Worm (Caenorhabditis elegans): ENCODE measurements around the gene gly-3.

The gly-3 gene

ce11 chrIII:7940819-7941218, 23.3 kb upstream of the gly-3 start, which contains the start of gene C29E4.12:
TSS of gene C29E4.12 (plus strand) at chrIII:7941151.
- TF ChIP-seq him-1 (tag; optimal IDR thresholded peaks at IDR 0.05) (no peak), dao-5 (tag; optimal IDR thresholded peaks at IDR 0.05) (no peak), W03F9.2 (tag; optimal IDR thresholded peaks at IDR 0.05) (no peak)

- no peak for TF ChIP-seq dao-5 (tag; optimal IDR thresholded peaks at IDR 0.05)
- no peak for TF ChIP-seq W03F9.2 (tag; optimal IDR thresholded peaks at IDR 0.05)
- no peak for TF ChIP-seq him-1 (tag; optimal IDR thresholded peaks at IDR 0.05)
These were observed 20.0 kb upstream of the gly-3 start, which contains the start of gene C29E4.10 for ce11 chrIII:7937548-7937947. TSS of gene C29E4.10 (plus strand) at chrIII:7937848.

- TF ChIP-seq W03F9.2 (tag; optimal IDR thresholded peaks at IDR 0.05) (no peak), dao-5 (tag; optimal IDR thresholded peaks at IDR 0.05) (no peak), him-1 (tag; optimal IDR thresholded peaks at IDR 0.05) (no peak)
These were observed 15.7 kb upstream of the gly-3 start, which contains the start of gene ran-2 for ce11 chrIII:7933235-7933634. TSS of gene ran-2 (plus strand) at chrIII:7933535.

ce11 chrIII:7928549-7929129, 11.1 kb upstream of the gly-3 start, which contains the start of the genes C29E4.13 and npp-15:
TSS of gene C29E4.13 (minus strand) at chrIII:7928717.
TSS of gene npp-15 (plus strand) at chrIII:7929043.
- TF ChIP-seq him-1 (tag; optimal IDR thresholded peaks at IDR 0.05) = no peak
- TF ChIP-seq W03F9.2 (tag; optimal IDR thresholded peaks at IDR 0.05) = peak; percentile 53

- TF ChIP-seq W03F9.2 (tag; optimal IDR thresholded peaks at IDR 0.05) (no peak), him-1 (tag; optimal IDR thresholded peaks at IDR 0.05) (no peak), dao-5 (tag; optimal IDR thresholded peaks at IDR 0.05) (no peak)
These were observed 8.4 kb upstream of the gly-3 start for ce11 chrIII:7925968-7926367.

ce11 chrIII:7924821-7925220, 7.3 kb upstream of the gly-3 start, which contains the start of gene tag-250:
TSS of gene tag-250 (minus strand) at chrIII:7924921.
- TF ChIP-seq him-1 (tag; optimal IDR thresholded peaks at IDR 0.05) = no peak
- no peak for TF ChIP-seq W03F9.2 (tag; optimal IDR thresholded peaks at IDR 0.05)
- no peak for TF ChIP-seq dao-5 (tag; optimal IDR thresholded peaks at IDR 0.05)

ce11 chrIII:7922207-7922606, 4.6 kb upstream of the gly-3 start, which contains the start of gene C29E4.17:
TSS of gene C29E4.17 (plus strand) at chrIII:7922507.
- no peak for TF ChIP-seq dao-5 (tag; optimal IDR thresholded peaks at IDR 0.05)
- TF ChIP-seq him-1 (tag; optimal IDR thresholded peaks at IDR 0.05) = no peak
- no peak for TF ChIP-seq W03F9.2 (tag; optimal IDR thresholded peaks at IDR 0.05)

- TF ChIP-seq him-1 (tag; optimal IDR thresholded peaks at IDR 0.05) (no peak), W03F9.2 (tag; optimal IDR thresholded peaks at IDR 0.05) (no peak), dao-5 (tag; optimal IDR thresholded peaks at IDR 0.05) (no peak)
These were observed 2.3 kb upstream of the gly-3 start, which contains the start of gene C29E4.14 for ce11 chrIII:7919823-7920222. TSS of gene C29E4.14 (plus strand) at chrIII:7920123.

ce11 chrIII:7913488-7913887, 4.1 kb downstream of the gly-3 start, which contains the start of gene ZK688.12:
TSS of gene ZK688.12 (minus strand) at chrIII:7913588.
- TF ChIP-seq dao-5 (tag; optimal IDR thresholded peaks at IDR 0.05) = no peak
- TF ChIP-seq W03F9.2 (tag; optimal IDR thresholded peaks at IDR 0.05) = no peak
- TF ChIP-seq him-1 (tag; optimal IDR thresholded peaks at IDR 0.05) = no peak

ce11 chrIII:7911621-7912020, 5.9 kb downstream of the gly-3 start, which contains the start of gene ZK688.7:
TSS of gene ZK688.7 (minus strand) at chrIII:7911634.
- TF ChIP-seq him-1 (tag; optimal IDR thresholded peaks at IDR 0.05) (no peak), W03F9.2 (tag; optimal IDR thresholded peaks at IDR 0.05) (no peak), dao-5 (tag; optimal IDR thresholded peaks at IDR 0.05) (no peak)

ce11 chrIII:7909263-7909662, 8.3 kb downstream of the gly-3 start, which contains the start of gene ZK688.1:
TSS of gene ZK688.1 (plus strand) at chrIII:7909563.
- no peak for TF ChIP-seq him-1 (tag; optimal IDR thresholded peaks at IDR 0.05)
- no peak for TF ChIP-seq W03F9.2 (tag; optimal IDR thresholded peaks at IDR 0.05)
- no peak for TF ChIP-seq dao-5 (tag; optimal IDR thresholded peaks at IDR 0.05)

ce11 chrIII:7907515-7907914, 10.1 kb downstream of the gly-3 start, which contains the start of gene pcp-5:
TSS of gene pcp-5 (minus strand) at chrIII:7907615.
- TF ChIP-seq him-1 (tag; optimal IDR thresholded peaks at IDR 0.05) = no peak
- TF ChIP-seq W03F9.2 (tag; optimal IDR thresholded peaks at IDR 0.05) = no peak
- no peak for TF ChIP-seq dao-5 (tag; optimal IDR thresholded peaks at IDR 0.05)

ce11 chrIII:7903427-7903826, 14.1 kb downstream of the gly-3 start:
- no peak for TF ChIP-seq W03F9.2 (tag; optimal IDR thresholded peaks at IDR 0.05)
- TF ChIP-seq him-1 (tag; optimal IDR thresholded peaks at IDR 0.05) = no peak
- TF ChIP-seq dao-5 (tag; optimal IDR thresholded peaks at IDR 0.05) = no peak

ce11 chrIII:7900733-7901132, 16.8 kb downstream of the gly-3 start, which contains the start of gene best-24:
TSS of gene best-24 (plus strand) at chrIII:7901033.
- no peak for TF ChIP-seq him-1 (tag; optimal IDR thresholded peaks at IDR 0.05)
- TF ChIP-seq dao-5 (tag; optimal IDR thresholded peaks at IDR 0.05) = no peak
- TF ChIP-seq W03F9.2 (tag; optimal IDR thresholded peaks at IDR 0.05) = no peak
